Worm (Caenorhabditis elegans): ENCODE results near the gene ard-1.

The ard-1 gene

DNA sequence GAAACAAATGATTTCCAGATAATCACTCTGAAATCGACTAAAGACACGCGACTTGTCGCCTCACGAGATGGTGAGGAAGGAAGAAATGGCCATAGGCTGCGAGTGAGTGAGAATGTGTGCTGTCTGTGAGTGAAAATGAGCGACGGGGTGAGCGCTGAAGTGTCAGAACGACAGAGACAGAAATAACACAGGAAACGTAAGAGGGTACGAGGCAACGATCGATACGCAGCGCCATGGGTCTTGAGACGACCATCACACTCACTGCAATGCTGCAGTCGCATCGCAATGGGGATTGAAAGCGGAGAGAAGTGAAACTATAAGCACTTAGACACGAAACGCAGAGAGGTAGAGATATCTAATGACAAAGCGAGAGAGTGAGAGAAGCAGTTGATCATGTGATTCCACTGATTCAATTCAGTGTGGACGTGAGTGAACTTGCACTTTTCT is 48.3 kb upstream of the ard-1 start (continued):
- TF ChIP-seq F10E7.11 (tag; optimal IDR thresholded peaks at IDR 0.05) (peak; percentile 0), F49E8.2 (tag; optimal IDR thresholded peaks at IDR 0.05; ENCODE audit: insufficient read depth) (no peak), B0261.1 (tag; optimal IDR thresholded peaks at IDR 0.05) (peak; percentile 8), hmg-1.2 (GFP tag; IDR thresholded peaks at IDR 0.05) (peak; percentile 94), lin-26 (GFP tag; IDR thresholded peaks at IDR 0.05) (peak; percentile 69; the same call in 1 of the 2 replicates), dox-1 (GFP tag; IDR thresholded peaks at IDR 0.05) (peak; percentile 83), madf-3 (GFP tag; IDR thresholded peaks at IDR 0.05) (0 out of 2 replicates have a peak, but pooled peaks have one; percentile 69), ceh-79 (tag; optimal IDR thresholded peaks at IDR 0.05) (peak; percentile 46), ztf-28 (GFP tag; IDR thresholded peaks at IDR 0.05) (no peak), xnd-1 (tag; optimal IDR thresholded peaks at IDR 0.05) (no peak), ekl-4 (GFP tag; IDR thresholded peaks at IDR 0.05) (peak; percentile 74), sptf-2 (GFP tag; optimal IDR thresholded peaks at IDR 0.05) (no peak), zfh-2 (GFP tag; conservative IDR thresholded peaks at IDR 0.05) (peak; percentile 95), T26A5.8 (tag; optimal IDR thresholded peaks at IDR 0.05) (no peak), fkh-3 (tag; optimal IDR thresholded peaks at IDR 0.05) (no peak), pha-4 (tag; optimal IDR thresholded peaks at IDR 0.05) (no peak), repo-1 (tag; optimal IDR thresholded peaks at IDR 0.05) (peak; percentile 79), hmg-20 (GFP tag; IDR thresholded peaks at IDR 0.05) (0 out of 2 replicates have a peak, but pooled peaks have one; percentile 16), mxl-1 (tag; optimal IDR thresholded peaks at IDR 0.05) (no peak), nfya-2 (GFP tag; IDR thresholded peaks at IDR 0.05) (no peak), akir-1 (GFP tag; optimal IDR thresholded peaks at IDR 0.05) (peak; percentile 51), nfyb-1 (GFP tag; IDR thresholded peaks at IDR 0.05) (peak; percentile 90), efl-1 (GFP tag; optimal IDR thresholded peaks at IDR 0.05) (no peak), ztf-6 (GFP tag; IDR thresholded peaks at IDR 0.05) (no peak; the same call in 1 of the 2 replicates), ceh-91 (GFP tag; IDR thresholded peaks at IDR 0.05) (no peak), F37B4.10 (GFP tag; IDR thresholded peaks at IDR 0.05) (no peak), hrde-1 (tag; optimal IDR thresholded peaks at IDR 0.05; ENCODE audit: borderline replicate concordance) (no peak), cebp-2 (GFP tag; IDR thresholded peaks at IDR 0.05) (no peak), dpl-1 (GFP tag; optimal IDR thresholded peaks at IDR 0.05) (no peak), snpc-1.3 (tag; optimal IDR thresholded peaks at IDR 0.05; ENCODE audit: insufficient read depth) (no peak), Y79H2A.3 (GFP tag; conservative IDR thresholded peaks at IDR 0.05) (no peak; the same call in 1 of the 2 replicates), snpc-3.4 (tag; optimal IDR thresholded peaks at IDR 0.05) (no peak), lin-35 (GFP tag; optimal IDR thresholded peaks at IDR 0.05) (peak in 1 of 3 experiments; percentile 87), let-607 (tag; optimal IDR thresholded peaks at IDR 0.05) (peak; percentile 85 to 87), hsf-1 (GFP tag; IDR thresholded peaks at IDR 0.05) (0 out of 2 replicates have a peak, but pooled peaks have one; percentile 6), B0336.3 (GFP tag; IDR thresholded peaks at IDR 0.05) (peak; percentile 89), ztf-18 (tag; optimal IDR thresholded peaks at IDR 0.05) (peak; percentile 69), sdz-38 (tag; optimal IDR thresholded peaks at IDR 0.05) (no peak), rpc-1 (optimal IDR thresholded peaks at IDR 0.05) (no peak), rpc-1 (tag; optimal IDR thresholded peaks at IDR 0.05) (no peak), ztf-3 (GFP tag; optimal IDR thresholded peaks at IDR 0.05) (no peak), F57C9.4 (tag; optimal IDR thresholded peaks at IDR 0.05) (no peak), egl-18 (GFP tag; IDR thresholded peaks at IDR 0.05) (peak; percentile 78; the same call in 1 of the 2 replicates), rec-8 (tag; optimal IDR thresholded peaks at IDR 0.05) (peak in 1 of 2 experiments; percentile 7), ceh-100 (GFP tag; IDR thresholded peaks at IDR 0.05) (peak; percentile 15; the same call in 1 of the 2 replicates), die-1 (tag; optimal IDR thresholded peaks at IDR 0.05) (peak; percentile 70), aptf-3 (GFP tag; IDR thresholded peaks at IDR 0.05) (no peak), mes-4 (tag; optimal IDR thresholded peaks at IDR 0.05) (no peak)

Measured in whole organism, young adult.